Worm (Caenorhabditis elegans) whole organism, L3 larva: ENCODE results near the gene T23F6.5.

ENCODE experiments used
- ama-1 ChIP-seq: fragments of 150-350 bp; optimal IDR thresholded peaks from 2 replicates; lab custom pipeline; 2018
- daf-12 ChIP-seq: fragments of 150-350 bp; optimal IDR thresholded peaks from 2 replicates; lab custom pipeline; 2014; ENCODE audit warnings: missing biosample characterization, missing genetic modification reagents, missing genetic modification characterization
- egl-5 ChIP-seq: fragments of 150-350 bp; optimal IDR thresholded peaks from 2 replicates; lab custom pipeline; 2017; ENCODE audit warnings: missing biosample characterization, missing genetic modification reagents, missing genetic modification characterization, inconsistent platforms
- eor-1 ChIP-seq, 2 experiments: fragments of 150-350 bp; optimal IDR thresholded peaks; 2 replicates each; lab custom pipeline; 2014 to 2018; ENCODE audit warnings: missing biosample characterization in 2 of 2, missing genetic modification characterization in 2 of 2
- jun-1 ChIP-seq: fragments of 150-350 bp; optimal IDR thresholded peaks from 2 replicates; lab custom pipeline; 2014; ENCODE audit warnings: missing biosample characterization, missing genetic modification reagents, missing genetic modification characterization
- nhr-237 ChIP-seq: fragments of 150-350 bp; optimal IDR thresholded peaks from 2 replicates; lab custom pipeline; 2014; ENCODE audit warnings: missing biosample characterization, missing genetic modification characterization
- nhr-28 ChIP-seq: fragments of 150-350 bp; optimal IDR thresholded peaks from 2 replicates; lab custom pipeline; 2014; ENCODE audit warnings: missing biosample characterization, missing genetic modification characterization
- nhr-77 ChIP-seq: fragments of 150-350 bp; optimal IDR thresholded peaks from 2 replicates; lab custom pipeline; 2014; ENCODE audit warnings: missing biosample characterization, missing genetic modification characterization
- sea-2 ChIP-seq: fragments of 150-350 bp; sonication (generic microtip); optimal IDR thresholded peaks from 4 replicates; lab custom pipeline; 2014; ENCODE audit warnings: missing biosample characterization, missing genetic modification reagents, missing genetic modification characterization
- snpc-4 ChIP-seq: fragments of 150-350 bp; optimal IDR thresholded peaks from 2 replicates; lab custom pipeline; 2014; ENCODE audit warnings: missing biosample characterization, missing genetic modification characterization

DNA sequence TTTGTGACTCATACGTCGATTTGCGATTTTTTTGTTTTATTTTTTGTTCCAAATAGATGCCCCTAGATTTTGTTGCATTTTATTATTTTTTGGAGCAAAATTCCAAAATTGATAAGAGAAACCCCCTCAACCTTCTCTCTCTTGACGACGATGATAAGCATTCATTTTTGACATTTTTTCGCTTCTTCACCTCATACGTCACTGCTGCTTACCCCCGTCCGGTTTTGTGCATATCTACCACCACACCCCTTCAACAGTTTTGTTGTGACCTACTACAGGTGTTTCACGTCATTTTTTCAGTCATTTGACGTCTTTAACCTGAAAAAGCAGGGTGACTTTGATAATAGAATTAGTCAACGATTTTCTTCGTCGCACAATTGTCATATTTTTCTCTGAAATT, 42.5 kb downstream of the T23F6.5 start:
- TF ChIP-seq egl-5 (tag; lab: Kevin White, UChicago) (no peak), nhr-77 (no peak), ama-1 (no peak), nhr-28 (tag; lab: Kevin White, UChicago) (no peak), nhr-237 (tag; lab: Kevin White, UChicago) (no peak), jun-1 (tag; lab: Kevin White, UChicago) (peak; percentile 18), daf-12 (tag; lab: Kevin White, UChicago) (no peak), snpc-4 (tag; lab: Kevin White, UChicago) (no peak), sea-2 (GFP tag; lab: Kevin White, UChicago) (no peak), eor-1 (tag; optimal IDR thresholded peaks at IDR 0.05; lab: Kevin White, UChicago) (no peak)
